Fruit fly (Drosophila melanogaster): ENCODE results near the gene CG14839.

Gene CG14839

DNA sequence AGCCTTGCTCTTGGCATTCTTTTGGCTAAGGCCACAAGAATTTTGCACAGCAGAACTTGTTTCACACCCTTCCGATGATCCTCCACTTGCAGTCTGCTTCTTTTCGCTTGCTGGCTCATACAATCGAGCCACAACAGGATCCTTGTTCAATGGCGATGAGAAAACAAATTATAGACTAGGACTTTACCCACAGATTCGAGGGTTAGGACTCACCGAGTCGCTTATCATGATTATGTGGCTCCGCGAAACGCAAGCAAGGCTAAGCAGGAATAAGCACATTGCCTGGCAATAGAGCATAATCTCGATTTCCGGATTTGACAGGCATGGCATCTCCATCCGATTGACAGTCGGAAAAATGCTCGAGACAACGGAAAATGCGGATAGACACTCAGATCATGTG, at the start of gene CG14839, which contains the start of gene CG14841:
TSS of gene CG14839 (plus strand) at position 301 of the 400 bp plus-strand sequence.
TSS of gene CG14841 (minus strand) at position 332 of the 400 bp plus-strand sequence.
- TF ChIP-seq CG11294 (GFP tag; IDR thresholded peaks at IDR 0.05) (no peak), topi (GFP tag; optimal IDR thresholded peaks at IDR 0.05) (no peak), cyc (GFP tag; optimal IDR thresholded peaks at IDR 0.05) (no peak), CG16779 (tag; optimal IDR thresholded peaks at IDR 0.05) (no peak), CG8632 (GFP tag; optimal IDR thresholded peaks at IDR 0.05) (no peak), CG6792 (GFP tag; optimal IDR thresholded peaks at IDR 0.05) (no peak), CG7368 (GFP tag; optimal IDR thresholded peaks at IDR 0.05) (no peak), Eip75B (GFP tag; optimal IDR thresholded peaks at IDR 0.05) (no peak), fd59A (GFP tag; optimal IDR thresholded peaks at IDR 0.05) (no peak)

DNA sequence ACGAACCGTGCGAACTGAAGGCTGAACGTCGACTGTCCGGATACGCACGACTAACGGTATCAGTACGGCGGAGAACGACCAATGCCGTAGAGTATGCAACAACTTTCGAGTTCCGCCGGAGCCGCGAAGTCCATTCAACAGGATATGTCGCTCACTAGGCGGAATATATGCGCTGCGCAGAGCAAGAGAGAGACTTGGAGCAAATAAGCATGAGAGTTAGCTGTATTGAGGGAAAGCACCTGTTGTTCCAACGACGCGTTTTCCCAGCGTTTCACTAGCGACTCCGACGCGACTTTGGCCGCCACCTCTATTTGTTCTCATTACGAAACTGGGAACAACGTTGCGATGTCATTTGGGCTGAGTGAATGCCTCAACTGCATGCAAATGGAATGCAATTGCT, 47.4 kb upstream of the CG14839 start, which contains the start of gene Dop1R1:
TSS of gene Dop1R1 (minus strand) at position 35 of the 400 bp plus-strand sequence.
- no peak for TF ChIP-seq fd85E (GFP tag; optimal IDR thresholded peaks at IDR 0.05)

DNA sequence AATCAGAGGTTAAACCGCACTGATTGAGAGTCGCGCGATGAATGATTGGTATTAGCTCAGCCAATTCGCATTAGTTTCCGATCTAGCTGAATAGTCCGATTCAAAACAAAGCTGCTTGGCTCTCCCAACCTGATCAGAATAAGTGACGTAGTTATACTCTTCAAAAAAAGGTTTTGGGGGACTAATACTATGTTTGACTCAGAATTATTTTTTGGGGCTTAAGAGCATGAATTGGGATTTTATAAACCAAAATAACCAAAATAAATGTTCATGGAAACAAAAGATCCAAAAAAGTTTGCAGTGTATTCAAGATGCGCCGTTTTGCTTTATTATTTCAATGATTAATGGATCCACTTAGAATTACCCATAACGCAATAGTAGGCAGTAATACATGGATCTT, 44.3 kb upstream of the CG14839 start, which contains the start of gene CG9649:
TSS of gene CG9649 (minus strand) at position 44 of the 400 bp plus-strand sequence.
- TF ChIP-seq Gug (GFP tag; IDR thresholded peaks at IDR 0.05) (0 out of 2 replicates have a peak, but pooled peaks have one; percentile 23), eg (GFP tag; IDR thresholded peaks at IDR 0.05) (peak; percentile 53; the same call in 1 of the 3 replicates), dsx (GFP tag; optimal IDR thresholded peaks at IDR 0.05; ENCODE audit: poor library complexity, severe bottlenecking) (no peak)

DNA sequence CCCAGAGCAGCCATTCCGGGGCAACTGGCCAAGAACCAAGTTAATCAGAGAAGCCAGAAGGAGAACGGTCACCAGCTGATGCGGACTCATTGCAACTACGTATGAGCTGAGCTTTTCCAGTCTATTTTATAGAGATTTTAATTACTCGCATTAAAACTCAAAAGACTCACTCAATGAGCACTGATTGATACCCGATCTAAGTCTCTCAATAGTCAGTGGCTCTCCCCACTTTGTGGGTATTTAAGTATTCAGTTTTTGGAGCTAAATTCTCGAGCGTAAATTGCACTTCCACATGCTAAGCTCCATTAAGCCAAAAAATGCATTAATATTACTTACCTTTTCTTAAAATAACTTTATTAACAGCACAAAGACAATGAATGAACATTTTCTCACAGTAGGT, 42.1 kb upstream of the CG14839 start, which contains the start of gene CG31326:
TSS of gene CG31326 (minus strand) at position 101 of the 400 bp plus-strand sequence.
- no peak for TF ChIP-seq net (GFP tag; optimal IDR thresholded peaks at IDR 0.05)
- no peak for TF ChIP-seq pdm3 (GFP tag; optimal IDR thresholded peaks at IDR 0.05)
- TF ChIP-seq Eip78C (GFP tag), result no peak
- no peak for TF ChIP-seq CG6792 (GFP tag; optimal IDR thresholded peaks at IDR 0.05)
- TF ChIP-seq Smox (GFP tag; optimal IDR thresholded peaks at IDR 0.05), result no peak
- TF ChIP-seq Ets21C (GFP tag; optimal IDR thresholded peaks at IDR 0.05), result no peak
- TF ChIP-seq CG3919 (GFP tag; optimal IDR thresholded peaks at IDR 0.05), result no peak
- no peak for TF ChIP-seq CG6163 (GFP tag; IDR thresholded peaks at IDR 0.05)
- no peak for TF ChIP-seq achi (GFP tag; optimal IDR thresholded peaks at IDR 0.05)
- TF ChIP-seq CG8119 (GFP tag; IDR thresholded peaks at IDR 0.05), result no peak
- TF ChIP-seq Met (GFP tag; optimal IDR thresholded peaks at IDR 0.05), result no peak
- TF ChIP-seq dsx (GFP tag; optimal IDR thresholded peaks at IDR 0.05; ENCODE audit: poor library complexity, severe bottlenecking), result no peak
- TF ChIP-seq CG3032 (tag; optimal IDR thresholded peaks at IDR 0.05), result no peak
- TF ChIP-seq Sox14 (GFP tag; optimal IDR thresholded peaks at IDR 0.05), result no peak
- no peak for TF ChIP-seq CG8632 (GFP tag; optimal IDR thresholded peaks at IDR 0.05)
- TF ChIP-seq lz (GFP tag; optimal IDR thresholded peaks at IDR 0.05), result no peak
- no peak for TF ChIP-seq Eip75B (GFP tag; optimal IDR thresholded peaks at IDR 0.05)
- no peak for TF ChIP-seq fd59A (GFP tag; optimal IDR thresholded peaks at IDR 0.05)
- TF ChIP-seq CG31627 (GFP tag; optimal IDR thresholded peaks at IDR 0.05), result no peak
- TF ChIP-seq CG6808 (GFP tag; optimal IDR thresholded peaks at IDR 0.05), result no peak

DNA sequence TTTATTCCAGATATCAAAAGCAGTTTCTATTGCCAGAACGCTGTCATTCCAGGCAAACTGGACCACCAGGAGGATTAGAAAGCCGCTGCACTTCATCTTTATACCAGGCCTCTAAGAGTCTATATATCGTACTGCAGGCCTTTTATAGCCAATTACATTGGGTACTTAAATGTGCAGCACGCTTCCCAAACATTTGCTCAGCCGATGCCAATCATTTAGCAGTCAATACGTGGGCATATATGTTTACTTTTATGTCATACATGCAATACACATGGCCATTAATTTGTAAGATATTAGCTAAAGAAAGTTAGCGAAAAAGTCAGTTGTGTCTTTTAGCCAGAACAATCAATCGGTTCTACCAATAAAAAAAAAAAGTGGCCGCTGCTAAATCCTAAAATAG, 40.7 kb upstream of the CG14839 start, which contains the start of gene CG33109:
TSS of gene CG33109 (minus strand) at position 101 of the 400 bp plus-strand sequence.
- TF ChIP-seq fd85E (GFP tag; optimal IDR thresholded peaks at IDR 0.05), result no peak
- TF ChIP-seq CG1621 (tag; optimal IDR thresholded peaks at IDR 0.05), result no peak
- TF ChIP-seq CG10631 (GFP tag; optimal IDR thresholded peaks at IDR 0.05), result no peak
- TF ChIP-seq Hr39 (GFP tag; optimal IDR thresholded peaks at IDR 0.05), result no peak
- TF ChIP-seq Smox (GFP tag; optimal IDR thresholded peaks at IDR 0.05), result no peak
- TF ChIP-seq salr (GFP tag; optimal IDR thresholded peaks at IDR 0.05), result no peak
- no peak for TF ChIP-seq dsx (GFP tag; optimal IDR thresholded peaks at IDR 0.05; ENCODE audit: poor library complexity, severe bottlenecking)
- TF ChIP-seq Gug (GFP tag; IDR thresholded peaks at IDR 0.05), result no peak
